Worm (Caenorhabditis elegans) whole organism, L3 larva: ENCODE measurements around the gene C13G5.2.

Experiments used
- ZK546.5 ChIP-seq: sonication (generic microtip); optimal IDR thresholded peaks from 2 replicates; lab custom pipeline; 2017; ENCODE audit warnings: missing biosample characterization, missing genetic modification characterization
- ceh-16 ChIP-seq: sonication (generic microtip); optimal IDR thresholded peaks from 2 replicates; lab custom pipeline; 2017; ENCODE audit warnings: missing biosample characterization, missing genetic modification characterization
- ceh-82 ChIP-seq: fragments of 150-350 bp; optimal IDR thresholded peaks from 2 replicates; lab custom pipeline; 2014; ENCODE audit warnings: missing biosample characterization, missing genetic modification characterization
- ceh-9 ChIP-seq: sonication (generic microtip); optimal IDR thresholded peaks from 2 replicates; lab custom pipeline; 2018; ENCODE audit warnings: missing biosample characterization, missing genetic modification characterization
- daf-12 ChIP-seq: fragments of 150-350 bp; optimal IDR thresholded peaks from 2 replicates; lab custom pipeline; 2014; ENCODE audit warnings: missing biosample characterization, missing genetic modification reagents, missing genetic modification characterization
- egl-27 ChIP-seq: sonication (generic microtip); optimal IDR thresholded peaks from 4 replicates; lab custom pipeline; 2017; ENCODE audit warnings: missing biosample characterization, missing genetic modification reagents, missing genetic modification characterization
- egl-5 ChIP-seq: fragments of 150-350 bp; optimal IDR thresholded peaks from 2 replicates; lab custom pipeline; 2017; ENCODE audit warnings: missing biosample characterization, missing genetic modification reagents, missing genetic modification characterization, inconsistent platforms
- elt-2 ChIP-seq: sonication (generic microtip); optimal IDR thresholded peaks from 2 replicates; lab custom pipeline; 2016; ENCODE audit warnings: missing genetic modification reagents, mild to moderate bottlenecking, missing genetic modification characterization, missing compliant biosample characterization
- elt-3 ChIP-seq, 3 experiments: fragments of 150-350 bp in 1 of 3; sonication (generic microtip) in 2 of 3; optimal IDR thresholded peaks; 2 replicates in 2 of 3; 4 replicates in 1 of 3; lab custom pipeline; 2014 to 2017; ENCODE audit warnings: missing biosample characterization in 3 of 3, missing genetic modification characterization in 3 of 3
- eor-1 ChIP-seq, 2 experiments: fragments of 150-350 bp; optimal IDR thresholded peaks; 2 replicates each; lab custom pipeline; 2014 to 2018; ENCODE audit warnings: missing biosample characterization in 2 of 2, missing genetic modification characterization in 2 of 2
- fkh-10 ChIP-seq: sonication (generic microtip); optimal IDR thresholded peaks from 2 replicates; lab custom pipeline; 2017; ENCODE audit warnings: missing biosample characterization, missing genetic modification reagents, missing genetic modification characterization
- fkh-2 ChIP-seq: fragments of 150-350 bp; optimal IDR thresholded peaks from 2 replicates; lab custom pipeline; 2014; ENCODE audit warnings: missing biosample characterization, missing genetic modification reagents, missing genetic modification characterization
- fos-1 ChIP-seq: fragments of 150-350 bp; optimal IDR thresholded peaks from 2 replicates; lab custom pipeline; 2014; ENCODE audit warnings: missing biosample characterization, missing genetic modification characterization
- hmg-11 ChIP-seq: sonication (generic microtip); optimal IDR thresholded peaks from 2 replicates; lab custom pipeline; 2016; ENCODE audit warnings: missing genetic modification characterization, missing compliant biosample characterization
- lin-39 ChIP-seq: fragments of 150-350 bp; optimal IDR thresholded peaks from 2 replicates; lab custom pipeline; 2018; ENCODE audit warnings: missing biosample characterization, missing genetic modification reagents, missing genetic modification characterization
- lsy-12 ChIP-seq: sonication (generic microtip); optimal IDR thresholded peaks from 2 replicates; lab custom pipeline; 2016; ENCODE audit warnings: mild to moderate bottlenecking, missing genetic modification characterization, missing compliant biosample characterization
- mml-1 ChIP-seq: fragments of 150-350 bp; sonication (generic microtip); optimal IDR thresholded peaks from 3 replicates; lab custom pipeline; 2014; ENCODE audit warnings: missing biosample characterization, missing genetic modification characterization
- nfya-1 ChIP-seq: sonication (generic microtip); optimal IDR thresholded peaks from 2 replicates; lab custom pipeline; 2017; ENCODE audit warnings: missing genetic modification characterization, mild to moderate bottlenecking, missing compliant biosample characterization, antibody characterized with exemption, moderate library complexity; ENCODE audit not compliant: insufficient read depth
- nhr-23 ChIP-seq: fragments of 150-350 bp; optimal IDR thresholded peaks from 2 replicates; lab custom pipeline; 2014; ENCODE audit warnings: missing biosample characterization, missing genetic modification reagents, missing genetic modification characterization
- nhr-237 ChIP-seq: fragments of 150-350 bp; optimal IDR thresholded peaks from 2 replicates; lab custom pipeline; 2014; ENCODE audit warnings: missing biosample characterization, missing genetic modification characterization
- nhr-25 ChIP-seq: sonication (generic microtip); optimal IDR thresholded peaks from 2 replicates; lab custom pipeline; 2017; ENCODE audit warnings: missing biosample characterization, missing genetic modification characterization
- nhr-67 ChIP-seq: fragments of 150-350 bp; optimal IDR thresholded peaks from 2 replicates; lab custom pipeline; 2014; ENCODE audit warnings: missing biosample characterization, missing genetic modification characterization
- nhr-76 ChIP-seq: fragments of 150-350 bp; sonication (generic microtip); optimal IDR thresholded peaks from 5 replicates; lab custom pipeline; 2014; ENCODE audit warnings: missing biosample characterization, missing genetic modification characterization
- nhr-77 ChIP-seq: fragments of 150-350 bp; optimal IDR thresholded peaks from 2 replicates; lab custom pipeline; 2014; ENCODE audit warnings: missing biosample characterization, missing genetic modification characterization
- pha-4 ChIP-seq: fragments of 150-350 bp; optimal IDR thresholded peaks from 2 replicates; lab custom pipeline; 2014; ENCODE audit warnings: missing biosample characterization, missing genetic modification reagents, missing genetic modification characterization
- pqm-1 ChIP-seq: fragments of 150-350 bp; optimal IDR thresholded peaks from 2 replicates; lab custom pipeline; 2017; ENCODE audit warnings: missing biosample characterization, missing genetic modification characterization, inconsistent platforms
- sea-2 ChIP-seq: fragments of 150-350 bp; sonication (generic microtip); optimal IDR thresholded peaks from 4 replicates; lab custom pipeline; 2014; ENCODE audit warnings: missing biosample characterization, missing genetic modification reagents, missing genetic modification characterization
- skn-1 ChIP-seq: fragments of 150-350 bp; optimal IDR thresholded peaks from 2 replicates; lab custom pipeline; 2014; ENCODE audit warnings: missing biosample characterization, missing genetic modification characterization
- snpc-4 ChIP-seq: fragments of 150-350 bp; optimal IDR thresholded peaks from 2 replicates; lab custom pipeline; 2014; ENCODE audit warnings: missing biosample characterization, missing genetic modification characterization
- tbx-2 ChIP-seq: sonication (generic microtip); optimal IDR thresholded peaks from 2 replicates; lab custom pipeline; 2016; ENCODE audit warnings: mild to moderate bottlenecking, missing genetic modification characterization, missing compliant biosample characterization
- unc-39 ChIP-seq: sonication (generic microtip); optimal IDR thresholded peaks from 4 replicates; lab custom pipeline; 2017; ENCODE audit warnings: missing biosample characterization, missing genetic modification characterization
- ztf-11 ChIP-seq: fragments of 150-350 bp; optimal IDR thresholded peaks from 2 replicates; lab custom pipeline; 2014; ENCODE audit warnings: missing biosample characterization, missing genetic modification characterization
- ztf-4 ChIP-seq: fragments of 150-350 bp; optimal IDR thresholded peaks from 2 replicates; lab custom pipeline; 2014; ENCODE audit warnings: missing biosample characterization, missing genetic modification characterization

C13G5.2 gene

ce11 chrIII:8602148-8602547, 16.1 kb downstream of the C13G5.2 start:
- no peak for TF ChIP-seq fkh-10 (GFP tag; lab: Kevin White, UChicago)
- peak; percentile 87 for TF ChIP-seq nhr-23 (tag; lab: Kevin White, UChicago)

ce11 chrIII:8598961-8599360, 19.3 kb downstream of the C13G5.2 start:
- no peak for TF ChIP-seq elt-2 (tag; lab: Kevin White, UChicago)
- TF ChIP-seq daf-12 (tag; lab: Kevin White, UChicago), result no peak
- TF ChIP-seq ZK546.5 (tag; lab: Kevin White, UChicago), result no peak
- peak; percentile 90 for TF ChIP-seq nhr-23 (tag; lab: Kevin White, UChicago)
- peak; percentile 26 for TF ChIP-seq nhr-25
- no peak for TF ChIP-seq tbx-2 (tag; lab: Kevin White, UChicago)
- TF ChIP-seq unc-39 (tag; lab: Kevin White, UChicago), result no peak
- no peak for TF ChIP-seq eor-1 (tag; optimal IDR thresholded peaks at IDR 0.05; lab: Kevin White, UChicago)

- TF ChIP-seq elt-3 (tag; optimal IDR thresholded peaks at IDR 0.05; lab: Kevin White, UChicago) (no peak), lsy-12 (tag; lab: Kevin White, UChicago) (no peak), unc-39 (tag; lab: Kevin White, UChicago) (no peak), daf-12 (tag; lab: Kevin White, UChicago) (no peak), ceh-82 (tag; lab: Kevin White, UChicago) (no peak), skn-1 (tag; lab: Kevin White, UChicago) (no peak)
Measured at ce11 chrIII:8597770-8598169, 20.5 kb downstream of the C13G5.2 start, which contains the start of gene ztf-30. TSS of gene ztf-30 (minus strand) at chrIII:8597870.

- TF ChIP-seq nhr-23 (tag; lab: Kevin White, UChicago) (peak; percentile 86), fkh-2 (tag; lab: Kevin White, UChicago) (no peak)
Measured at ce11 chrIII:8596692-8597091, 21.6 kb downstream of the C13G5.2 start.

ce11 chrIII:8594088-8594487, 24.2 kb downstream of the C13G5.2 start:
- no peak for TF ChIP-seq fkh-10 (GFP tag; lab: Kevin White, UChicago)
- TF ChIP-seq nhr-76 (tag; lab: Kevin White, UChicago), result no peak
- peak; percentile 78 for TF ChIP-seq pqm-1
- peak; percentile 69 for TF ChIP-seq elt-2 (tag; lab: Kevin White, UChicago)
- TF ChIP-seq fos-1 (tag; lab: Kevin White, UChicago), result no peak

ce11 chrIII:8593620-8594019, 24.6 kb downstream of the C13G5.2 start, which contains the start of gene C06E1.7:
TSS of gene C06E1.7 (minus strand) at chrIII:8593720.
- TF ChIP-seq egl-5 (tag; lab: Kevin White, UChicago) (no peak), elt-2 (tag; lab: Kevin White, UChicago) (no peak), nhr-25 (no peak), daf-12 (tag; lab: Kevin White, UChicago) (no peak), nhr-67 (no peak), snpc-4 (tag; lab: Kevin White, UChicago) (no peak), sea-2 (no peak), tbx-2 (tag; lab: Kevin White, UChicago) (no peak), fkh-2 (tag; lab: Kevin White, UChicago) (no peak), nhr-237 (no peak), ztf-4 (tag; lab: Kevin White, UChicago) (no peak), lin-39 (no peak), nhr-23 (tag; lab: Kevin White, UChicago) (no peak), eor-1 (tag; optimal IDR thresholded peaks at IDR 0.05; lab: Kevin White, UChicago) (no peak), fos-1 (tag; lab: Kevin White, UChicago) (no peak), ceh-9 (no peak), nhr-77 (no peak), egl-27 (no peak)
- TF ChIP-seq, all 47 proteins: peak for 0

ce11 chrIII:8590882-8591281, 27.4 kb downstream of the C13G5.2 start, which contains the start of gene fipr-16:
TSS of gene fipr-16 (minus strand) at chrIII:8590982.
- TF ChIP-seq pha-4 (no peak), sea-2 (no peak), mml-1 (tag; lab: Kevin White, UChicago) (no peak), nfya-1 (no peak), fkh-2 (tag; lab: Kevin White, UChicago) (no peak), nhr-23 (tag; lab: Kevin White, UChicago) (no peak), ceh-16 (tag; lab: Kevin White, UChicago) (no peak), ztf-11 (tag; lab: Kevin White, UChicago) (no peak), hmg-11 (tag; lab: Kevin White, UChicago) (no peak), pqm-1 (no peak), nhr-67 (no peak)
